Worm (Caenorhabditis elegans) whole organism, young adult: ENCODE data around the gene C44C10.9.

Source experiments
- B0261.1 ChIP-seq: sonication (generic microtip); optimal IDR thresholded peaks from 2 replicates; lab custom pipeline; 2016; ENCODE audit warnings: mild to moderate bottlenecking, missing genetic modification characterization, moderate library complexity, missing compliant biosample characterization
- B0336.3 ChIP-seq: fragments of 200-800 bp; sonication (Bioruptor generic); IDR thresholded peaks from 2 replicates; pipeline ENCODE4 v1.3.6; 2022; ENCODE audit warnings: missing genetic modification characterization, missing compliant biosample characterization
- C06A6.2 ChIP-seq: fragments of 200-800 bp; sonication (Bioruptor generic); conservative IDR thresholded peaks from 2 replicates; pipeline ENCODE4 v1.3.6; 2022; ENCODE audit warnings: missing genetic modification characterization, missing compliant biosample characterization
- F49E8.2 ChIP-seq: sonication (generic microtip); optimal IDR thresholded peaks from 3 replicates; lab custom pipeline; 2017; ENCODE audit warnings: missing genetic modification characterization, mild to moderate bottlenecking, missing compliant biosample characterization, antibody characterized with exemption, moderate library complexity; ENCODE audit not compliant: insufficient read depth
- F57C9.4 ChIP-seq: sonication (generic microtip); optimal IDR thresholded peaks from 2 replicates; lab custom pipeline; 2017; ENCODE audit warnings: mild to moderate bottlenecking, missing genetic modification characterization, missing compliant biosample characterization
- K12H6.12 ChIP-seq: fragments of 200-800 bp; sonication (Bioruptor generic); optimal IDR thresholded peaks from 2 replicates; lab custom pipeline; 2018; ENCODE audit warnings: mild to moderate bottlenecking, missing genetic modification characterization, missing compliant biosample characterization
- T07F8.4 ChIP-seq: sonication (generic microtip); optimal IDR thresholded peaks from 2 replicates; lab custom pipeline; 2016; ENCODE audit warnings: mild to moderate bottlenecking, missing genetic modification characterization, moderate library complexity, missing compliant biosample characterization
- Y95B8A.8 ChIP-seq: fragments of 200-800 bp; sonication (Bioruptor generic); IDR thresholded peaks from 2 replicates; pipeline ENCODE4 v1.3.6; 2022; ENCODE audit warnings: missing genetic modification reagents, missing genetic modification characterization, missing compliant biosample characterization
- ZK185.1 ChIP-seq: sonication (generic microtip); optimal IDR thresholded peaks from 2 replicates; lab custom pipeline; 2016; ENCODE audit warnings: mild to moderate bottlenecking, missing genetic modification characterization, missing compliant biosample characterization; ENCODE audit not compliant: poor library complexity, severe bottlenecking
- aptf-3 ChIP-seq: fragments of 200-800 bp; sonication (Bioruptor generic); IDR thresholded peaks from 2 replicates; pipeline ENCODE4 v1.3.6; 2022; ENCODE audit warnings: missing genetic modification characterization, missing compliant biosample characterization
- atf-7 ChIP-seq: sonication (generic microtip); optimal IDR thresholded peaks from 2 replicates; lab custom pipeline; 2017; ENCODE audit warnings: mild to moderate bottlenecking, missing genetic modification characterization, missing compliant biosample characterization
- attf-5 ChIP-seq: fragments of 200-800 bp; sonication (Bioruptor generic); optimal IDR thresholded peaks from 2 replicates; lab custom pipeline; 2018; ENCODE audit warnings: mild to moderate bottlenecking, missing genetic modification characterization, missing compliant biosample characterization
- bed-1 ChIP-seq: fragments of 200-800 bp; sonication (Bioruptor generic); IDR thresholded peaks from 2 replicates; pipeline ENCODE4 v1.3.6; 2022; ENCODE audit warnings: missing genetic modification reagents, missing genetic modification characterization, missing compliant biosample characterization
- bed-2 ChIP-seq: fragments of 200-800 bp; sonication (Bioruptor generic); IDR thresholded peaks from 2 replicates; pipeline ENCODE4 v1.3.6; 2022; ENCODE audit warnings: missing genetic modification reagents, missing genetic modification characterization, missing compliant biosample characterization
- ceh-27 ChIP-seq: fragments of 200-800 bp; sonication (Bioruptor generic); optimal IDR thresholded peaks from 2 replicates; lab custom pipeline; 2018; ENCODE audit warnings: mild to moderate bottlenecking, missing genetic modification characterization, moderate library complexity, missing compliant biosample characterization
- gei-17 ChIP-seq: fragments of 200-800 bp; sonication (Bioruptor generic); optimal IDR thresholded peaks from 2 replicates; lab custom pipeline; 2018; ENCODE audit warnings: mild to moderate bottlenecking, missing genetic modification characterization, missing compliant biosample characterization
- hmg-20 ChIP-seq: fragments of 200-800 bp; sonication (Bioruptor generic); IDR thresholded peaks from 2 replicates; pipeline ENCODE4 v1.3.6; 2022; ENCODE audit warnings: missing genetic modification reagents, missing genetic modification characterization, missing compliant biosample characterization
- hsf-1 ChIP-seq: fragments of 200-800 bp; sonication (Bioruptor generic); IDR thresholded peaks from 2 replicates; pipeline ENCODE4 v1.3.6; 2022; ENCODE audit warnings: missing genetic modification reagents, missing genetic modification characterization, missing compliant biosample characterization
- lin-54 ChIP-seq: fragments of 200-800 bp; sonication (Bioruptor generic); optimal IDR thresholded peaks from 2 replicates; lab custom pipeline; 2018; ENCODE audit warnings: mild to moderate bottlenecking, missing genetic modification characterization, missing compliant biosample characterization
- lir-1 ChIP-seq: fragments of 200-800 bp; sonication (Bioruptor generic); conservative IDR thresholded peaks from 2 replicates; pipeline ENCODE4 v1.3.6; 2022; ENCODE audit warnings: missing genetic modification reagents, missing genetic modification characterization, missing compliant biosample characterization
- mcd-1 ChIP-seq: fragments of 200-800 bp; sonication (Bioruptor generic); IDR thresholded peaks from 2 replicates; pipeline ENCODE4 v1.3.6; 2022; ENCODE audit warnings: missing genetic modification reagents, missing genetic modification characterization, missing compliant biosample characterization
- mes-4 ChIP-seq: sonication (generic microtip); optimal IDR thresholded peaks from 2 replicates; lab custom pipeline; 2016; ENCODE audit warnings: missing genotype, missing genetic modification characterization, missing compliant biosample characterization
- nhr-179 ChIP-seq: sonication (generic microtip); optimal IDR thresholded peaks from 2 replicates; lab custom pipeline; 2016; ENCODE audit warnings: mild to moderate bottlenecking, missing genetic modification characterization, missing compliant biosample characterization
- nhr-80 ChIP-seq: sonication (generic microtip); optimal IDR thresholded peaks from 2 replicates; lab custom pipeline; 2016; ENCODE audit warnings: missing genetic modification characterization, missing compliant biosample characterization
- pbrm-1 ChIP-seq: fragments of 200-800 bp; sonication (Bioruptor generic); IDR thresholded peaks from 2 replicates; pipeline ENCODE4 v1.3.6; 2022; ENCODE audit warnings: missing genetic modification reagents, missing genetic modification characterization, missing compliant biosample characterization
- pha-4 ChIP-seq: fragments of 150-350 bp; sonication (generic microtip); optimal IDR thresholded peaks from 2 replicates; lab custom pipeline; 2014; ENCODE audit warnings: missing biosample characterization, missing genetic modification reagents, missing genetic modification characterization
- rcor-1 ChIP-seq: fragments of 200-800 bp; sonication (Bioruptor generic); IDR thresholded peaks from 2 replicates; pipeline ENCODE4 v1.3.6; 2022; ENCODE audit warnings: missing genetic modification reagents, missing genetic modification characterization, missing compliant biosample characterization
- repo-1 ChIP-seq: sonication (generic microtip); optimal IDR thresholded peaks from 2 replicates; lab custom pipeline; 2017; ENCODE audit warnings: mild to moderate bottlenecking, missing genetic modification characterization, missing compliant biosample characterization
- sea-2 ChIP-seq: fragments of 200-800 bp; sonication (Bioruptor generic); IDR thresholded peaks from 2 replicates; pipeline ENCODE4 v1.3.6; 2022; ENCODE audit warnings: missing genetic modification characterization, missing compliant biosample characterization
- somi-1 ChIP-seq: fragments of 200-800 bp; sonication (Bioruptor generic); optimal IDR thresholded peaks from 2 replicates; lab custom pipeline; 2018; ENCODE audit warnings: mild to moderate bottlenecking, missing genetic modification characterization, missing compliant biosample characterization
- tbp1 ChIP-seq: fragments of 200-800 bp; sonication (Bioruptor generic); optimal IDR thresholded peaks from 2 replicates; lab custom pipeline; 2018; ENCODE audit warnings: mild to moderate bottlenecking, missing genetic modification characterization, missing compliant biosample characterization
- ztf-25 ChIP-seq: fragments of 200-800 bp; sonication (Bioruptor generic); IDR thresholded peaks from 2 replicates; pipeline ENCODE4 v1.3.6; 2022; ENCODE audit warnings: missing genetic modification reagents, missing genetic modification characterization, missing compliant biosample characterization

Gene C44C10.9

ce11 chrX:11753155-11753554 lies 36.8 kb upstream of the C44C10.9 start:
- TF ChIP-seq F57C9.4 (no peak), tbp1 (GFP tag; lab: Kevin White, UChicago) (no peak), nhr-179 (no peak), attf-5 (no peak)

ce11 chrX:11752289-11752688 lies 36.0 kb upstream of the C44C10.9 start:
- no peak for TF ChIP-seq F49E8.2
- TF ChIP-seq hmg-20 (GFP tag; lab: Robert Waterston, UW), result no peak
- no peak for TF ChIP-seq bed-1 (GFP tag; lab: Robert Waterston, UW)
- TF ChIP-seq tbp1 (GFP tag; lab: Kevin White, UChicago), result no peak
- TF ChIP-seq Y95B8A.8 (GFP tag; lab: Robert Waterston, UW), result no peak
- no peak for TF ChIP-seq mcd-1
- no peak for TF ChIP-seq somi-1 (GFP tag; lab: Kevin White, UChicago)
- TF ChIP-seq bed-2, result no peak
- no peak for TF ChIP-seq ztf-25 (GFP tag; lab: Robert Waterston, UW)
- no peak for TF ChIP-seq pbrm-1 (GFP tag; lab: Robert Waterston, UW)
- TF ChIP-seq rcor-1 (GFP tag; lab: Robert Waterston, UW), result no peak
- no peak for TF ChIP-seq B0336.3 (GFP tag; lab: Robert Waterston, UW)
- TF ChIP-seq, all 124 proteins: peak for 0

ce11 chrX:11745821-11746485 lies 29.6 kb upstream of the C44C10.9 start, which contains the start of gene C40H5.2:
Gene C40H5.2, plus strand, starts transcription at chrX:11746076.
- TF ChIP-seq aptf-3 (no peak), lir-1 (GFP tag; lab: Robert Waterston, UW) (no peak), C06A6.2 (GFP tag; lab: Robert Waterston, UW) (no peak), ceh-27 (no peak), F57C9.4 (no peak), rcor-1 (GFP tag; lab: Robert Waterston, UW) (no peak), sea-2 (no peak), B0261.1 (tag; lab: Kevin White, UChicago) (no peak), T07F8.4 (tag; lab: Kevin White, UChicago) (no peak), K12H6.12 (tag; lab: Kevin White, UChicago) (no peak), gei-17 (GFP tag; lab: Kevin White, UChicago) (no peak), repo-1 (tag; lab: Kevin White, UChicago) (no peak)

DNA sequence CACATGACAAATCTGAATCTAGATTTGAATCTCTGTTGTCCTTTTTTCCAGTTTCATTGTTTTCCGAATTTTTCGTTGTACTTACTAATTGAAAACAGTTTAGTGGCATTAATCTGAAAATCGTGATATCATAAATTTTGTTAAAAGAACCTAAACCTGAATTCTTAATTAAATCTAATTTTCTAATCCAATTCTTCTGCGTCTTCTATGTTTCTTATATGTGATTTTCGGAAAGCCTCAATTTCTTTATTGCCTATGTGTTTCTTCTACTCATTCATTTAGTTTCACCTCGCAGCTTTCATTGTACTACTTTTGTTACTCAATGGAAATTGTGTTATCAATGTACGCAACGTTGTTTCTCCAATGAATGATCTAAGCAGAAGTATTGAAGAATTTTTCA lies 27.4 kb upstream of the C44C10.9 start:
- TF ChIP-seq aptf-3, result no peak
- no peak for TF ChIP-seq hsf-1 (GFP tag; lab: Robert Waterston, UW)
- no peak for TF ChIP-seq lin-54 (GFP tag; lab: Kevin White, UChicago)
- no peak for TF ChIP-seq ceh-27
- TF ChIP-seq mes-4 (tag; lab: Kevin White, UChicago), result no peak
- no peak for TF ChIP-seq ZK185.1
- TF ChIP-seq, all 124 proteins: peak for 0

ce11 chrX:11738602-11739100 lies 22.3 kb upstream of the C44C10.9 start, which contains the start of gene nspa-9:
Gene nspa-9, plus strand, starts transcription at chrX:11739050.
- peak; percentile 9 for TF ChIP-seq atf-7 (tag; lab: Kevin White, UChicago)
- TF ChIP-seq lin-54 (GFP tag; lab: Kevin White, UChicago), result no peak
- peak; percentile 38 for TF ChIP-seq pha-4 (tag; lab: Kevin White, UChicago)
- peak; percentile 86 for TF ChIP-seq nhr-80 (tag; lab: Kevin White, UChicago)
